Worm (Caenorhabditis elegans) whole organism, L2 larva: ENCODE results near the gene gcy-18.

Experiments used
- ceh-16 ChIP-seq: fragments of 150-350 bp; optimal IDR thresholded peaks from 2 replicates; lab custom pipeline; 2014; ENCODE audit warnings: missing biosample characterization, missing genetic modification characterization
- ceh-82 ChIP-seq: fragments of 150-350 bp; optimal IDR thresholded peaks from 2 replicates; lab custom pipeline; 2014; ENCODE audit warnings: missing biosample characterization, missing genetic modification characterization
- egl-27 ChIP-seq: sonication (generic microtip); optimal IDR thresholded peaks from 3 replicates; lab custom pipeline; 2017; ENCODE audit warnings: missing biosample characterization, missing genetic modification reagents, missing genetic modification characterization
- elt-1 ChIP-seq: fragments of 150-350 bp; optimal IDR thresholded peaks from 2 replicates; lab custom pipeline; 2014; ENCODE audit warnings: missing biosample characterization, missing genetic modification characterization
- lin-13 ChIP-seq: fragments of 150-350 bp; optimal IDR thresholded peaks from 2 replicates; lab custom pipeline; 2014; ENCODE audit warnings: missing biosample characterization, missing genetic modification reagents, missing genetic modification characterization
- lin-39 ChIP-seq: fragments of 150-350 bp; optimal IDR thresholded peaks from 2 replicates; lab custom pipeline; 2014; ENCODE audit warnings: missing biosample characterization, missing genetic modification reagents, missing genetic modification characterization
- mab-5 ChIP-seq: fragments of 150-350 bp; optimal IDR thresholded peaks from 2 replicates; lab custom pipeline; 2014; ENCODE audit warnings: missing biosample characterization, missing genetic modification characterization
- nhr-11 ChIP-seq: fragments of 150-350 bp; optimal IDR thresholded peaks from 2 replicates; lab custom pipeline; 2014; ENCODE audit warnings: missing biosample characterization, missing genetic modification characterization
- nhr-6 ChIP-seq: fragments of 150-350 bp; optimal IDR thresholded peaks from 2 replicates; lab custom pipeline; 2014; ENCODE audit warnings: missing biosample characterization, missing genetic modification characterization
- skn-1 ChIP-seq: sonication (generic microtip); optimal IDR thresholded peaks from 2 replicates; lab custom pipeline; 2017; ENCODE audit warnings: missing biosample characterization, missing genetic modification characterization
- unc-62 ChIP-seq: fragments of 150-350 bp; optimal IDR thresholded peaks from 2 replicates; lab custom pipeline; 2014; ENCODE audit warnings: missing biosample characterization, missing genetic modification reagents, missing genetic modification characterization
- zag-1 ChIP-seq: fragments of 150-350 bp; optimal IDR thresholded peaks from 2 replicates; lab custom pipeline; 2014; ENCODE audit warnings: missing biosample characterization, missing genetic modification characterization
- ztf-4 ChIP-seq: fragments of 150-350 bp; optimal IDR thresholded peaks from 2 replicates; lab custom pipeline; 2014; ENCODE audit warnings: missing biosample characterization, missing genetic modification characterization

- TF ChIP-seq unc-62 (no peak), zag-1 (tag; lab: Kevin White, UChicago) (no peak), ceh-16 (tag; lab: Kevin White, UChicago) (no peak), egl-27 (tag; lab: Kevin White, UChicago) (no peak), lin-39 (tag; lab: Kevin White, UChicago) (no peak), nhr-11 (tag; lab: Kevin White, UChicago) (no peak), elt-1 (no peak), ztf-4 (tag; lab: Kevin White, UChicago) (no peak), ceh-82 (tag; lab: Kevin White, UChicago) (no peak), mab-5 (tag; lab: Kevin White, UChicago) (no peak), lin-13 (GFP tag; lab: Kevin White, UChicago) (no peak), nhr-6 (no peak), skn-1 (no peak)
Measured at ce11 chrIV:12886012-12886411, 26.1 kb downstream of the gcy-18 start.
